Worm (Caenorhabditis elegans): ENCODE data around the gene Y71H2AM.20.

The Y71H2AM.20 gene

ce11 chrIII:2780793-2781192 is 5.0 kb downstream of the Y71H2AM.20 start, which contains the start of gene Y71H2AM.6 (continued):
- no peak for TF ChIP-seq lin-13 (GFP tag; optimal IDR thresholded peaks at IDR 0.05)
- peak; percentile 23 for TF ChIP-seq lin-15B (tag; optimal IDR thresholded peaks at IDR 0.05)
- TF ChIP-seq nhr-85 (tag) = no peak
- TF ChIP-seq lin-35 (GFP tag; optimal IDR thresholded peaks at IDR 0.05) = peak; percentile 62 to 73
- peak; percentile 36 for TF ChIP-seq C04F5.9 (tag; optimal IDR thresholded peaks at IDR 0.05)
- TF ChIP-seq skn-1 (tag; optimal IDR thresholded peaks at IDR 0.05) = peak; percentile 18
- peak; percentile 35 for TF ChIP-seq unc-86 (tag; optimal IDR thresholded peaks at IDR 0.05)
- TF ChIP-seq ceh-90 (tag; optimal IDR thresholded peaks at IDR 0.05) = no peak
- peak; percentile 57 for TF ChIP-seq swsn-7 (tag; optimal IDR thresholded peaks at IDR 0.05)
- no peak for TF ChIP-seq alr-1 (tag; optimal IDR thresholded peaks at IDR 0.05; ENCODE audit: borderline replicate concordance)
- TF ChIP-seq unc-30 (tag; optimal IDR thresholded peaks at IDR 0.05) = no peak
- peak; percentile 90 for TF ChIP-seq mep-1 (tag; optimal IDR thresholded peaks at IDR 0.05)
- no peak for TF ChIP-seq elt-2 (tag; optimal IDR thresholded peaks at IDR 0.05)
- TF ChIP-seq aha-1 (tag; optimal IDR thresholded peaks at IDR 0.05) = no peak
- TF ChIP-seq aly-2 (tag; optimal IDR thresholded peaks at IDR 0.05) = peak; percentile 20
- TF ChIP-seq mdl-1 (tag; optimal IDR thresholded peaks at IDR 0.05) = no peak
- TF ChIP-seq nhr-12 (tag; optimal IDR thresholded peaks at IDR 0.05) = no peak
- TF ChIP-seq blmp-1 (tag; optimal IDR thresholded peaks at IDR 0.05) = peak; percentile 94
- TF ChIP-seq irx-1 (tag; optimal IDR thresholded peaks at IDR 0.05) = peak; percentile 41
- peak; percentile 44 for TF ChIP-seq unc-130 (tag; optimal IDR thresholded peaks at IDR 0.05)

ce11 chrIII:2780283-2780682 is 5.5 kb downstream of the Y71H2AM.20 start:
- TF ChIP-seq unc-98 (GFP tag; IDR thresholded peaks at IDR 0.05) (no peak), F16B12.6 (tag; optimal IDR thresholded peaks at IDR 0.05) (peak; percentile 12)

ce11 chrIII:2778655-2779054 is 7.1 kb downstream of the Y71H2AM.20 start, which contains the start of gene laf-1:
Gene laf-1 (minus strand): TSS chrIII:2779053.
- TF ChIP-seq pax-3 (tag; optimal IDR thresholded peaks at IDR 0.05) = no peak
- TF ChIP-seq lin-35 (GFP tag; optimal IDR thresholded peaks at IDR 0.05) = no peak
- no peak for TF ChIP-seq ets-5 (GFP tag; IDR thresholded peaks at IDR 0.05)
- TF ChIP-seq irx-1 (tag; optimal IDR thresholded peaks at IDR 0.05) = no peak
- TF ChIP-seq snu-23 (GFP tag; optimal IDR thresholded peaks at IDR 0.05) = no peak

ce11 chrIII:2770752-2771151 is 15.0 kb downstream of the Y71H2AM.20 start:
- TF ChIP-seq sup-37 (GFP tag; optimal IDR thresholded peaks at IDR 0.05) (no peak), nhr-71 (tag; optimal IDR thresholded peaks at IDR 0.05) (no peak), ztf-4 (tag; optimal IDR thresholded peaks at IDR 0.05) (no peak), fkh-4 (tag; optimal IDR thresholded peaks at IDR 0.05; ENCODE audit: borderline replicate concordance) (no peak), pqm-1 (tag; optimal IDR thresholded peaks at IDR 0.05) (no peak), ceh-88 (GFP tag; IDR thresholded peaks at IDR 0.05) (no peak), skn-1 (tag; optimal IDR thresholded peaks at IDR 0.05) (no peak), efl-1 (optimal IDR thresholded peaks at IDR 0.05) (no peak), efl-1 (GFP tag; optimal IDR thresholded peaks at IDR 0.05 in 1 of 2) (no peak), F16B12.6 (tag; optimal IDR thresholded peaks at IDR 0.05) (no peak), unc-130 (tag; optimal IDR thresholded peaks at IDR 0.05) (no peak)

ce11 chrIII:2769078-2769477 is 16.7 kb downstream of the Y71H2AM.20 start:
- TF ChIP-seq egl-27 (tag; optimal IDR thresholded peaks at IDR 0.05) (no peak), hpl-2 (GFP tag; optimal IDR thresholded peaks at IDR 0.05) (no peak), egl-13 (tag; optimal IDR thresholded peaks at IDR 0.05) (no peak), lin-35 (GFP tag; optimal IDR thresholded peaks at IDR 0.05) (peak in 1 of 2 experiments; percentile 33), jun-1 (tag; optimal IDR thresholded peaks at IDR 0.05) (no peak), efl-1 (optimal IDR thresholded peaks at IDR 0.05) (peak; percentile 3 to 75), efl-1 (GFP tag; optimal IDR thresholded peaks at IDR 0.05 in 1 of 2) (peak; percentile 64 to 97), dpl-1 (GFP tag; optimal IDR thresholded peaks at IDR 0.05) (peak in 2 of 3 experiments; percentile 51 to 61)

Data from whole organism, L1 larva.